Worm (Caenorhabditis elegans): Measurements from ENCODE around the gene C50F7.9.

DNA sequence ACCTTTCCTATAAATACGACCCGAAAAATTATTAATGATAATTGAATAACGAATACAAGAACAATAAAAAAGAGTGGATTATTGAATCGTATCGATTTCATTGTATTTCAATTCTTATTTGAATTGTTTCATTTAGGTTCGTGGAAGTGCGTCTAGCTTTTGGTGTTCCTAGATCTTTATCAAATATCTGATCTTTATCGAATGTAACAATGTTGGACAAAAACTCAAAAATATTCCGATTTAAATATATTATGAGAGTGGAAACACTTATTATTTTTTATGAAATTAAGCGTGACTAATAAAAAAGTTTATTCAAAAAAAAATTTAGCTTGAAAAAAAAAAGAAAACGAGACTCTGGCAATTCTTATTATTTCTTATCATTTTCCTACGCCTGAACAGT, at the start of gene C50F7.9, which contains the start of gene C50F7.3:
- no peak for TF ChIP-seq flt-1 (GFP tag; IDR thresholded peaks at IDR 0.05)
- no peak for TF ChIP-seq ceh-13 (GFP tag; optimal IDR thresholded peaks at IDR 0.05)
- no peak for TF ChIP-seq scrt-1 (GFP tag; IDR thresholded peaks at IDR 0.05)
- no peak for TF ChIP-seq B0310.2 (tag; optimal IDR thresholded peaks at IDR 0.05)
- no peak for TF ChIP-seq ama-1 (optimal IDR thresholded peaks at IDR 0.05)
- no peak for TF ChIP-seq ceh-36 (tag; optimal IDR thresholded peaks at IDR 0.05)
- TF ChIP-seq hmbx-1 (tag; optimal IDR thresholded peaks at IDR 0.05): no peak
- TF ChIP-seq tbx-11 (GFP tag; IDR thresholded peaks at IDR 0.05): no peak
- no peak for TF ChIP-seq tbx-37 (GFP tag; conservative IDR thresholded peaks at IDR 0.05)
- no peak for TF ChIP-seq hmg-4 (GFP tag; optimal IDR thresholded peaks at IDR 0.05)
- no peak for TF ChIP-seq ets-7 (tag; optimal IDR thresholded peaks at IDR 0.05)
- no peak for TF ChIP-seq hnd-1 (tag; optimal IDR thresholded peaks at IDR 0.05)

All from whole organism, early embryonic.